Fruit fly (Drosophila melanogaster) whole organism, wandering third instar larva: ENCODE measurements around the gene mbo.

Source experiments
- Jra ChIP-seq: sonication (Bioruptor generic); optimal IDR thresholded peaks from 2 replicates; lab custom pipeline; 2016; ENCODE audit warnings: missing biosample characterization, missing genetic modification characterization
- pan ChIP-seq: fragments of >200 bp; optimal IDR thresholded peaks from 2 replicates; lab custom pipeline; 2017
- sage ChIP-seq: fragments of 200-800 bp; sonication (Bioruptor generic); optimal IDR thresholded peaks from 2 replicates; lab custom pipeline; 2016; ENCODE audit warnings: missing biosample characterization, mild to moderate bottlenecking, missing genetic modification characterization

dm6 chr3R:12699620-12700378 lies 20.9 kb upstream of the mbo start:
- TF ChIP-seq Jra (GFP tag; lab: Kevin White, UChicago) (no peak), sage (GFP tag; lab: Kevin White, UChicago) (no peak), pan (lab: Kevin White, UChicago) (no peak)
